Worm (Caenorhabditis elegans) whole organism, L2 larva: ENCODE data around the gene ndnf-1.
A peak's percentile ranks its signal among the peaks of the same experiment; 100 is the strongest.

Experiments
- F13H6.1 ChIP-seq: sonication (generic microtip); optimal IDR thresholded peaks from 2 replicates; lab custom pipeline; 2016; ENCODE audit warnings: missing genetic modification characterization, missing compliant biosample characterization
- R02D3.7 ChIP-seq: fragments of 150-350 bp; optimal IDR thresholded peaks from 2 replicates; lab custom pipeline; 2014; ENCODE audit warnings: missing biosample characterization, missing genetic modification characterization
- Y55F3AM.14 ChIP-seq: fragments of 200-800 bp; sonication (Bioruptor generic); optimal IDR thresholded peaks from 2 replicates; lab custom pipeline; 2018; ENCODE audit warnings: mild to moderate bottlenecking, missing genetic modification characterization, missing compliant biosample characterization
- ZK546.5 ChIP-seq: sonication (generic microtip); optimal IDR thresholded peaks from 2 replicates; lab custom pipeline; 2017; ENCODE audit warnings: missing biosample characterization, missing genetic modification characterization
- alr-1 ChIP-seq: fragments of 150-350 bp; optimal IDR thresholded peaks from 2 replicates; lab custom pipeline; 2014; ENCODE audit warnings: missing biosample characterization, missing genetic modification characterization
- aly-2 ChIP-seq: fragments of 150-350 bp; optimal IDR thresholded peaks from 2 replicates; lab custom pipeline; 2014; ENCODE audit warnings: missing biosample characterization, missing genetic modification characterization
- ama-1 ChIP-seq: fragments of 150-350 bp; optimal IDR thresholded peaks from 2 replicates; lab custom pipeline; 2018; ENCODE audit warnings: inconsistent platforms
- blmp-1 ChIP-seq: sonication (generic microtip); optimal IDR thresholded peaks from 2 replicates; lab custom pipeline; 2017; ENCODE audit warnings: missing genetic modification characterization, mild to moderate bottlenecking, missing compliant biosample characterization, antibody characterized with exemption, moderate library complexity; ENCODE audit not compliant: insufficient read depth
- ceh-16 ChIP-seq: fragments of 150-350 bp; optimal IDR thresholded peaks from 2 replicates; lab custom pipeline; 2014; ENCODE audit warnings: missing biosample characterization, missing genetic modification characterization
- ceh-82 ChIP-seq: fragments of 150-350 bp; optimal IDR thresholded peaks from 2 replicates; lab custom pipeline; 2014; ENCODE audit warnings: missing biosample characterization, missing genetic modification characterization
- crh-2 ChIP-seq: sonication (generic microtip); optimal IDR thresholded peaks from 2 replicates; lab custom pipeline; 2017; ENCODE audit warnings: missing biosample characterization, missing genetic modification characterization
- dmd-4 ChIP-seq: sonication (generic microtip); optimal IDR thresholded peaks from 2 replicates; lab custom pipeline; 2017; ENCODE audit warnings: missing biosample characterization, missing genetic modification characterization
- egl-27 ChIP-seq: sonication (generic microtip); optimal IDR thresholded peaks from 3 replicates; lab custom pipeline; 2017; ENCODE audit warnings: missing biosample characterization, missing genetic modification reagents, missing genetic modification characterization
- elt-1 ChIP-seq: fragments of 150-350 bp; optimal IDR thresholded peaks from 2 replicates; lab custom pipeline; 2014; ENCODE audit warnings: missing biosample characterization, missing genetic modification characterization
- elt-3 ChIP-seq: sonication (generic microtip); optimal IDR thresholded peaks from 2 replicates; lab custom pipeline; 2017; ENCODE audit warnings: missing biosample characterization, missing genetic modification characterization
- fos-1 ChIP-seq: fragments of 150-350 bp; optimal IDR thresholded peaks from 2 replicates; lab custom pipeline; 2014; ENCODE audit warnings: missing biosample characterization, missing genetic modification characterization
- gmeb-1 ChIP-seq: fragments of 150-350 bp; optimal IDR thresholded peaks from 2 replicates; lab custom pipeline; 2014; ENCODE audit warnings: missing biosample characterization, missing genetic modification characterization
- lin-11 ChIP-seq: fragments of 150-350 bp; sonication (generic microtip); optimal IDR thresholded peaks from 2 replicates; lab custom pipeline; 2014; ENCODE audit warnings: missing biosample characterization, missing genetic modification characterization, inconsistent platforms, mixed read lengths
- lin-13 ChIP-seq: fragments of 150-350 bp; optimal IDR thresholded peaks from 2 replicates; lab custom pipeline; 2014; ENCODE audit warnings: missing biosample characterization, missing genetic modification reagents, missing genetic modification characterization
- lin-39 ChIP-seq: fragments of 150-350 bp; optimal IDR thresholded peaks from 2 replicates; lab custom pipeline; 2014; ENCODE audit warnings: missing biosample characterization, missing genetic modification reagents, missing genetic modification characterization
- lsy-2 ChIP-seq, 2 experiments: fragments of 150-350 bp in 1 of 2; sonication (generic microtip) in 1 of 2; optimal IDR thresholded peaks; 2 replicates each; lab custom pipeline; 2014 to 2017; ENCODE audit warnings: missing biosample characterization in 2 of 2, missing genetic modification characterization in 2 of 2
- mab-5 ChIP-seq: fragments of 150-350 bp; optimal IDR thresholded peaks from 2 replicates; lab custom pipeline; 2014; ENCODE audit warnings: missing biosample characterization, missing genetic modification characterization
- mbf-1 ChIP-seq: sonication (generic microtip); optimal IDR thresholded peaks from 2 replicates; lab custom pipeline; 2017; ENCODE audit warnings: missing biosample characterization, missing genetic modification characterization
- mdl-1 ChIP-seq, 2 experiments: fragments of 150-350 bp in 1 of 2; sonication (generic microtip) in 1 of 2; optimal IDR thresholded peaks; 2 replicates each; lab custom pipeline; 2017; ENCODE audit warnings: missing biosample characterization in 2 of 2, missing genetic modification characterization in 2 of 2
- nhr-10 ChIP-seq: sonication (generic microtip); optimal IDR thresholded peaks from 2 replicates; lab custom pipeline; 2017; ENCODE audit warnings: missing biosample characterization, missing genetic modification characterization
- nhr-11 ChIP-seq: fragments of 150-350 bp; optimal IDR thresholded peaks from 2 replicates; lab custom pipeline; 2014; ENCODE audit warnings: missing biosample characterization, missing genetic modification characterization
- nhr-12 ChIP-seq: fragments of 150-350 bp; optimal IDR thresholded peaks from 2 replicates; lab custom pipeline; 2014; ENCODE audit warnings: missing biosample characterization, missing genetic modification characterization
- nhr-129 ChIP-seq: fragments of 150-350 bp; optimal IDR thresholded peaks from 2 replicates; lab custom pipeline; 2014; ENCODE audit warnings: missing biosample characterization, missing genetic modification characterization
- nhr-21 ChIP-seq: fragments of 150-350 bp; optimal IDR thresholded peaks from 2 replicates; lab custom pipeline; 2014; ENCODE audit warnings: missing biosample characterization, missing genetic modification characterization
- nhr-23 ChIP-seq: fragments of 150-350 bp; optimal IDR thresholded peaks from 2 replicates; lab custom pipeline; 2014; ENCODE audit warnings: missing biosample characterization, missing genetic modification reagents, missing genetic modification characterization
- nhr-237 ChIP-seq: fragments of 150-350 bp; optimal IDR thresholded peaks from 2 replicates; lab custom pipeline; 2014; ENCODE audit warnings: missing biosample characterization, missing genetic modification characterization
- nhr-25 ChIP-seq: fragments of 150-350 bp; sonication (generic microtip); optimal IDR thresholded peaks from 3 replicates; lab custom pipeline; 2014; ENCODE audit warnings: missing biosample characterization, missing genetic modification characterization
- nhr-6 ChIP-seq: fragments of 150-350 bp; optimal IDR thresholded peaks from 2 replicates; lab custom pipeline; 2014; ENCODE audit warnings: missing biosample characterization, missing genetic modification characterization
- nhr-77 ChIP-seq: fragments of 150-350 bp; optimal IDR thresholded peaks from 2 replicates; lab custom pipeline; 2014; ENCODE audit warnings: missing biosample characterization, missing genetic modification characterization
- peb-1 ChIP-seq: fragments of 150-350 bp; optimal IDR thresholded peaks from 2 replicates; lab custom pipeline; 2014; ENCODE audit warnings: missing biosample characterization, missing genetic modification characterization
- sem-4 ChIP-seq: fragments of 150-350 bp; optimal IDR thresholded peaks from 2 replicates; lab custom pipeline; 2014; ENCODE audit warnings: missing biosample characterization, missing genetic modification reagents, missing genetic modification characterization
- skn-1 ChIP-seq: sonication (generic microtip); optimal IDR thresholded peaks from 2 replicates; lab custom pipeline; 2017; ENCODE audit warnings: missing biosample characterization, missing genetic modification characterization
- sma-3 ChIP-seq: sonication (generic microtip); optimal IDR thresholded peaks from 2 replicates; lab custom pipeline; 2016; ENCODE audit warnings: missing genetic modification reagents, missing genetic modification characterization, missing compliant biosample characterization
- sma-9 ChIP-seq, 2 experiments: fragments of 150-350 bp in 1 of 2; sonication (generic microtip) in 1 of 2; optimal IDR thresholded peaks; 2 replicates each; lab custom pipeline; 2014 to 2016; ENCODE audit warnings: missing genetic modification characterization in 2 of 2, mild to moderate bottlenecking in 1 of 2, missing biosample characterization in 1 of 2, missing compliant biosample characterization in 1 of 2, missing genetic modification reagents in 1 of 2, moderate library complexity in 1 of 2
- snpc-4 ChIP-seq: fragments of 150-350 bp; optimal IDR thresholded peaks from 2 replicates; lab custom pipeline; 2014; ENCODE audit warnings: missing biosample characterization, missing genetic modification characterization
- unc-39 ChIP-seq: fragments of 150-350 bp; optimal IDR thresholded peaks from 2 replicates; lab custom pipeline; 2014; ENCODE audit warnings: missing biosample characterization, missing genetic modification characterization
- unc-55 ChIP-seq: fragments of 150-350 bp; sonication (generic microtip); optimal IDR thresholded peaks from 3 replicates; lab custom pipeline; 2014; ENCODE audit warnings: missing biosample characterization, missing genetic modification reagents, missing genetic modification characterization
- unc-62 ChIP-seq: fragments of 150-350 bp; optimal IDR thresholded peaks from 2 replicates; lab custom pipeline; 2014; ENCODE audit warnings: missing biosample characterization, missing genetic modification reagents, missing genetic modification characterization
- zag-1 ChIP-seq: fragments of 150-350 bp; optimal IDR thresholded peaks from 2 replicates; lab custom pipeline; 2014; ENCODE audit warnings: missing biosample characterization, missing genetic modification characterization
- ztf-1 ChIP-seq: fragments of 200-800 bp; sonication (Bioruptor generic); conservative IDR thresholded peaks from 2 replicates; pipeline ENCODE4 v1.3.6; 2022; ENCODE audit warnings: missing genetic modification characterization, missing compliant biosample characterization
- ztf-11 ChIP-seq: sonication (generic microtip); optimal IDR thresholded peaks from 2 replicates; lab custom pipeline; 2017; ENCODE audit warnings: missing biosample characterization, missing genetic modification characterization
- ztf-4 ChIP-seq: fragments of 150-350 bp; optimal IDR thresholded peaks from 2 replicates; lab custom pipeline; 2014; ENCODE audit warnings: missing biosample characterization, missing genetic modification characterization

The ndnf-1 gene

ce11 chrIV:2995372-2995771 lies 33.4 kb downstream of the ndnf-1 start, which contains the start of gene Y54G2A.26:
Gene Y54G2A.26, minus strand, starts transcription at chrIV:2995472.
- TF ChIP-seq peb-1 (no peak), mbf-1 (tag; lab: Kevin White, UChicago) (no peak), lin-13 (GFP tag; lab: Kevin White, UChicago) (no peak), nhr-12 (tag; lab: Kevin White, UChicago) (no peak), mdl-1 (tag; optimal IDR thresholded peaks at IDR 0.05; lab: Kevin White, UChicago) (no peak), ama-1 (lab: Kevin White, UChicago) (no peak), nhr-10 (tag; lab: Kevin White, UChicago) (no peak)

ce11 chrIV:2994883-2995282 lies 33.9 kb downstream of the ndnf-1 start:
- peak; percentile 8 for TF ChIP-seq nhr-129
- TF ChIP-seq lin-13 (GFP tag; lab: Kevin White, UChicago), result no peak
- no peak for TF ChIP-seq ztf-1
- peak; percentile 3 for TF ChIP-seq F13H6.1
- TF ChIP-seq lin-39, result no peak
- no peak for TF ChIP-seq alr-1 (tag; lab: Kevin White, UChicago)
- peak; percentile 10 for TF ChIP-seq sem-4 (tag; lab: Kevin White, UChicago)
- peak; percentile 0 for TF ChIP-seq nhr-25 (tag; lab: Kevin White, UChicago)

- no peak for TF ChIP-seq nhr-77 (tag; lab: Kevin White, UChicago)
- TF ChIP-seq lin-13 (GFP tag; lab: Kevin White, UChicago), result peak; percentile 19
- no peak for TF ChIP-seq F13H6.1
- no peak for TF ChIP-seq nhr-21
- no peak for TF ChIP-seq unc-62 (GFP tag; lab: Kevin White, UChicago)
- TF ChIP-seq ama-1 (lab: Kevin White, UChicago), result no peak
- no peak for TF ChIP-seq unc-39 (tag; lab: Kevin White, UChicago)
- TF ChIP-seq sma-3, result no peak
- no peak for TF ChIP-seq ceh-16
- no peak for TF ChIP-seq nhr-11 (tag; lab: Kevin White, UChicago)
- TF ChIP-seq nhr-12 (tag; lab: Kevin White, UChicago), result no peak
- TF ChIP-seq mbf-1 (tag; lab: Kevin White, UChicago), result no peak
- peak; percentile 40 for TF ChIP-seq nhr-25 (tag; lab: Kevin White, UChicago)
- TF ChIP-seq aly-2, result no peak
- no peak for TF ChIP-seq ztf-11 (tag; lab: Kevin White, UChicago)
- TF ChIP-seq blmp-1 (tag; lab: Kevin White, UChicago), result no peak
- peak; percentile 50 for TF ChIP-seq lin-11
- no peak for TF ChIP-seq fos-1 (tag; lab: Kevin White, UChicago)
- peak; percentile 59 for TF ChIP-seq crh-2 (tag; lab: Kevin White, UChicago)
- TF ChIP-seq mab-5 (tag; lab: Kevin White, UChicago), result peak; percentile 52
- no peak for TF ChIP-seq R02D3.7 (tag; lab: Kevin White, UChicago)
- TF ChIP-seq unc-55 (GFP tag; lab: Kevin White, UChicago), result peak; percentile 82
- no peak for TF ChIP-seq nhr-6 (tag; lab: Kevin White, UChicago)
- peak; percentile 44 for TF ChIP-seq Y55F3AM.14
- TF ChIP-seq egl-27, result no peak
- TF ChIP-seq zag-1 (tag; lab: Kevin White, UChicago), result peak; percentile 14
- no peak for TF ChIP-seq ztf-1
- TF ChIP-seq nhr-23, result no peak
- no peak for TF ChIP-seq elt-3 (tag; lab: Kevin White, UChicago)
- TF ChIP-seq ZK546.5 (tag; lab: Kevin White, UChicago), result no peak
- TF ChIP-seq nhr-129, result peak; percentile 67
- no peak for TF ChIP-seq nhr-10 (tag; lab: Kevin White, UChicago)
- no peak for TF ChIP-seq ceh-82 (tag; lab: Kevin White, UChicago)
- TF ChIP-seq sem-4 (tag; lab: Kevin White, UChicago), result peak; percentile 64
- TF ChIP-seq snpc-4 (tag; lab: Kevin White, UChicago), result no peak
- TF ChIP-seq peb-1, result no peak
- TF ChIP-seq nhr-237 (tag; lab: Kevin White, UChicago), result no peak
- TF ChIP-seq lin-39, result no peak
- TF ChIP-seq lsy-2 (tag; optimal IDR thresholded peaks at IDR 0.05; lab: Kevin White, UChicago), result peak in 1 of 2 experiments; percentile 46
- TF ChIP-seq sma-9 (GFP tag; optimal IDR thresholded peaks at IDR 0.05; lab: Kevin White, UChicago), result peak; percentile 60
- no peak for TF ChIP-seq sma-9 (tag; optimal IDR thresholded peaks at IDR 0.05; lab: Kevin White, UChicago)
- no peak for TF ChIP-seq elt-1
- no peak for TF ChIP-seq alr-1 (tag; lab: Kevin White, UChicago)
- TF ChIP-seq gmeb-1 (tag; lab: Kevin White, UChicago), result no peak
- peak in 1 of 2 experiments; percentile 59 for TF ChIP-seq mdl-1 (tag; optimal IDR thresholded peaks at IDR 0.05; lab: Kevin White, UChicago)
- TF ChIP-seq ztf-4 (tag; lab: Kevin White, UChicago), result no peak
- no peak for TF ChIP-seq dmd-4
- TF ChIP-seq skn-1 (tag; lab: Kevin White, UChicago), result no peak
Observed at ce11 chrIV:2993278-2993899, 35.4 kb downstream of the ndnf-1 start.
